Fruit fly (Drosophila melanogaster) whole organism, embryonic: ENCODE results near the gene CG10300.

Experiments
- ATbp ChIP-seq: fragments of 200-800 bp; sonication (Bioruptor generic); optimal IDR thresholded peaks from 2 replicates; lab custom pipeline; 2017; ENCODE audit warnings: missing biosample characterization, mild to moderate bottlenecking, missing genetic modification characterization, missing genetic modification reagents
- Atf6 ChIP-seq: fragments of 200-800 bp; sonication (Bioruptor generic); IDR thresholded peaks from 2 replicates; pipeline ENCODE4 v1.3.6; 2022; ENCODE audit warnings: missing biosample characterization, missing genetic modification characterization
- Awh ChIP-seq: fragments of 200-800 bp; sonication (Bioruptor generic); IDR thresholded peaks from 2 replicates; pipeline ENCODE4, ENCODE4 v1.3.6; 2022; ENCODE audit warnings: missing biosample characterization, missing genetic modification characterization
- CG12071 ChIP-seq: fragments of 200-800 bp; sonication (Bioruptor generic); optimal IDR thresholded peaks from 3 replicates; lab custom pipeline; 2018; ENCODE audit warnings: missing biosample characterization, mild to moderate bottlenecking, missing genetic modification characterization
- CG12769 ChIP-seq: fragments of 200-800 bp; sonication (Bioruptor generic); optimal IDR thresholded peaks from 2 replicates; lab custom pipeline; 2019; ENCODE audit warnings: missing biosample characterization, mild to moderate bottlenecking, missing genetic modification characterization, moderate library complexity
- CG13296 ChIP-seq: fragments of 200-800 bp; sonication (Bioruptor generic); optimal IDR thresholded peaks from 3 replicates; lab custom pipeline; 2018; ENCODE audit warnings: missing biosample characterization, mild to moderate bottlenecking, missing genetic modification characterization
- CG16815 ChIP-seq: fragments of 200-800 bp; sonication (Bioruptor generic); optimal IDR thresholded peaks from 3 replicates; lab custom pipeline; 2017; ENCODE audit warnings: missing biosample characterization, mild to moderate bottlenecking, missing genetic modification characterization
- CG17385 ChIP-seq: fragments of 200-800 bp; sonication (Bioruptor generic); optimal IDR thresholded peaks from 3 replicates; lab custom pipeline; 2018; ENCODE audit warnings: missing biosample characterization, mild to moderate bottlenecking, missing genetic modification characterization
- CG3281 ChIP-seq: fragments of 200-800 bp; sonication (Bioruptor generic); optimal IDR thresholded peaks from 3 replicates; lab custom pipeline; 2017; ENCODE audit warnings: missing biosample characterization, mild to moderate bottlenecking, missing genetic modification characterization
- CG4617 ChIP-seq: fragments of 200-800 bp; sonication (Bioruptor generic); optimal IDR thresholded peaks from 3 replicates; lab custom pipeline; 2016; ENCODE audit warnings: missing biosample characterization, missing genetic modification characterization, borderline replicate concordance
- CG6854 ChIP-seq: fragments of 200-800 bp; sonication (Bioruptor generic); optimal IDR thresholded peaks from 3 replicates; lab custom pipeline; 2017; ENCODE audit warnings: missing biosample characterization, mild to moderate bottlenecking, missing genetic modification characterization
- D19B ChIP-seq: fragments of 200-800 bp; sonication (Bioruptor generic); optimal IDR thresholded peaks from 2 replicates; lab custom pipeline; 2017; ENCODE audit warnings: missing biosample characterization, mild to moderate bottlenecking, missing genetic modification characterization
- Eip74EF ChIP-seq, 2 experiments: fragments of 200-800 bp in 1 of 2; fragments of >200 bp in 1 of 2; sonication (Bioruptor generic) in 1 of 2; optimal IDR thresholded peaks; 2 replicates each; lab custom pipeline; 2017 to 2019; ENCODE audit warnings: missing biosample characterization in 2 of 2, missing genetic modification characterization in 2 of 2, mild to moderate bottlenecking in 1 of 2, moderate library complexity in 1 of 2
- H15 ChIP-seq: fragments of 200-800 bp; sonication (Bioruptor generic); IDR thresholded peaks from 3 replicates; pipeline ENCODE4 v1.3.6; 2022; ENCODE audit warnings: missing biosample characterization, missing genetic modification characterization
- Hsf ChIP-seq: fragments of 200-800 bp; sonication (Bioruptor generic); optimal IDR thresholded peaks from 3 replicates; lab custom pipeline; 2016; ENCODE audit warnings: missing biosample characterization, missing genetic modification characterization
- MBD-R2 ChIP-seq: fragments of 200-800 bp; sonication (Bioruptor generic); IDR thresholded peaks from 2 replicates; pipeline ENCODE4 v1.3.6; 2022; ENCODE audit warnings: missing biosample characterization, missing genetic modification characterization
- Med ChIP-seq: fragments of 200-800 bp; sonication (Bioruptor generic); peaks from one replicate; lab custom pipeline; 2016; ENCODE audit warnings: missing biosample characterization, missing genetic modification characterization, mild to moderate bottlenecking, inconsistent platforms, moderate library complexity
- Ravus ChIP-seq: fragments of 200-800 bp; sonication (Bioruptor generic); IDR thresholded peaks from 2 replicates; pipeline ENCODE4 v1.3.6; 2022; ENCODE audit warnings: missing biosample characterization, missing genetic modification characterization
- Scr ChIP-seq: fragments of 200-800 bp; sonication (Bioruptor generic); IDR thresholded peaks from 2 replicates; pipeline ENCODE4 v1.3.6; 2022; ENCODE audit warnings: missing biosample characterization, missing genetic modification characterization; ENCODE audit not compliant: partially characterized antibody
- Ssrp ChIP-seq: fragments of 200-800 bp; sonication (Bioruptor generic); optimal IDR thresholded peaks from 2 replicates; lab custom pipeline; 2018; ENCODE audit warnings: missing biosample characterization, mild to moderate bottlenecking, missing genetic modification characterization, moderate library complexity
- Taf1 ChIP-seq: fragments of 200-800 bp; sonication (Bioruptor generic); IDR thresholded peaks from 2 replicates; pipeline ENCODE4 v1.3.6; 2022; ENCODE audit warnings: missing biosample characterization, missing genetic modification characterization
- Xrp1 ChIP-seq: fragments of 200-800 bp; sonication (Bioruptor generic); IDR thresholded peaks from 2 replicates; pipeline ENCODE4 v1.3.6; 2022; ENCODE audit warnings: missing biosample characterization, missing genetic modification characterization
- abd-A ChIP-seq: fragments of 200-800 bp; sonication (Bioruptor generic); optimal IDR thresholded peaks from 3 replicates; lab custom pipeline; 2019; ENCODE audit warnings: missing biosample characterization, mild to moderate bottlenecking, missing genetic modification characterization, moderate library complexity
- ac ChIP-seq: fragments of 200-800 bp; sonication (Bioruptor generic); optimal IDR thresholded peaks from 3 replicates; lab custom pipeline; 2017; ENCODE audit warnings: missing biosample characterization, mild to moderate bottlenecking, missing genetic modification characterization
- chm ChIP-seq: fragments of 200-800 bp; sonication (Bioruptor generic); IDR thresholded peaks from 2 replicates; pipeline ENCODE4 v1.3.6; 2022; ENCODE audit warnings: missing biosample characterization, missing genetic modification characterization
- ci ChIP-seq: fragments of 200-800 bp; sonication (Bioruptor generic); IDR thresholded peaks from 3 replicates; pipeline ENCODE4 v1.3.6; 2022; ENCODE audit warnings: missing biosample characterization, missing genetic modification characterization
- crp ChIP-seq, 2 experiments: fragments of 200-800 bp; sonication (Bioruptor generic); optimal IDR thresholded peaks; 2 replicates in 1 of 2; 3 replicates in 1 of 2; lab custom pipeline; 2017; ENCODE audit warnings: missing biosample characterization in 2 of 2, missing genetic modification characterization in 2 of 2, mild to moderate bottlenecking in 1 of 2, moderate library complexity in 1 of 2
- disco-r ChIP-seq: fragments of 200-800 bp; sonication (Bioruptor generic); optimal IDR thresholded peaks from 2 replicates; lab custom pipeline; 2016; ENCODE audit warnings: missing biosample characterization, missing genetic modification characterization
- dm ChIP-seq: fragments of 200-800 bp; sonication (Bioruptor generic); optimal IDR thresholded peaks from 3 replicates; lab custom pipeline; 2016; ENCODE audit warnings: missing biosample characterization, missing genetic modification characterization
- eve ChIP-seq, 2 experiments: fragments of >200 bp; optimal IDR thresholded peaks; 2 replicates each; lab custom pipeline; 2017; ENCODE audit warnings: missing biosample characterization in 2 of 2, missing genetic modification characterization in 2 of 2
- fru ChIP-seq: fragments of >200 bp; optimal IDR thresholded peaks from 2 replicates; lab custom pipeline; 2017
- lmd ChIP-seq: fragments of 200-800 bp; sonication (Bioruptor generic); IDR thresholded peaks from 2 replicates; pipeline ENCODE4 v1.3.6; 2022; ENCODE audit warnings: missing biosample characterization, missing genetic modification characterization
- mam ChIP-seq: fragments of 200-800 bp; sonication (Bioruptor generic); optimal IDR thresholded peaks from 3 replicates; lab custom pipeline; 2016; ENCODE audit warnings: missing biosample characterization, missing genetic modification characterization
- mirr ChIP-seq: fragments of 200-800 bp; sonication (Bioruptor generic); optimal IDR thresholded peaks from 3 replicates; lab custom pipeline; 2018; ENCODE audit warnings: missing biosample characterization, mild to moderate bottlenecking, missing genetic modification characterization
- oc ChIP-seq: fragments of 200-800 bp; sonication (Bioruptor generic); optimal IDR thresholded peaks from 2 replicates; lab custom pipeline; 2018; ENCODE audit warnings: missing biosample characterization, mild to moderate bottlenecking, missing genetic modification characterization, moderate library complexity
- pb ChIP-seq: fragments of 200-800 bp; sonication (Bioruptor generic); optimal IDR thresholded peaks from 3 replicates; lab custom pipeline; 2016; ENCODE audit warnings: missing biosample characterization, missing genetic modification characterization
- so ChIP-seq: fragments of 200-800 bp; sonication (Bioruptor generic); IDR thresholded peaks from 3 replicates; pipeline ENCODE4 v1.3.6; 2022; ENCODE audit warnings: missing biosample characterization, missing genetic modification characterization
- sug ChIP-seq: fragments of 200-800 bp; optimal IDR thresholded peaks from 2 replicates; lab custom pipeline; 2019; ENCODE audit warnings: missing biosample characterization, mild to moderate bottlenecking, missing genetic modification characterization, moderate library complexity
- ttk ChIP-seq: fragments of 200-800 bp; sonication (Bioruptor generic); IDR thresholded peaks from 2 replicates; pipeline ENCODE4 v2.1.2; 2022; ENCODE audit warnings: missing biosample characterization, missing genetic modification characterization
- tup ChIP-seq: fragments of 200-800 bp; sonication (Bioruptor generic); optimal IDR thresholded peaks from 2 replicates; lab custom pipeline; 2016; ENCODE audit warnings: missing biosample characterization, mild to moderate bottlenecking, missing genetic modification characterization, moderate library complexity
- vvl ChIP-seq: fragments of 200-800 bp; sonication (Bioruptor generic); IDR thresholded peaks from 2 replicates; pipeline ENCODE4 v1.3.6; 2022; ENCODE audit warnings: missing biosample characterization, missing genetic modification characterization
- zen ChIP-seq: fragments of 200-800 bp; sonication (Bioruptor generic); optimal IDR thresholded peaks from 3 replicates; lab custom pipeline; 2018; ENCODE audit warnings: missing biosample characterization, mild to moderate bottlenecking, missing genetic modification characterization, moderate library complexity

CG10300 gene

dm6 chr3R:23736365-23736764 lies 25.0 kb downstream of the CG10300 start:
- 0 out of 3 replicates have a peak, but pooled peaks have one; percentile 21 for TF ChIP-seq so (GFP tag; lab: Robert Waterston, UW)
- no peak for TF ChIP-seq ac (GFP tag; lab: Kevin White, UChicago)
- TF ChIP-seq CG4617: no peak
- TF ChIP-seq Med (GFP tag; lab: Kevin White, UChicago): peak; percentile 65
- TF ChIP-seq CG3281 (GFP tag; lab: Kevin White, UChicago): no peak
- no peak for TF ChIP-seq chm (GFP tag; lab: Robert Waterston, UW)
- TF ChIP-seq Scr (GFP tag; lab: Robert Waterston, UW): no peak
- no peak for TF ChIP-seq lmd (GFP tag; lab: Robert Waterston, UW)
- no peak for TF ChIP-seq zen (tag; lab: Kevin White, UChicago)
- TF ChIP-seq disco-r (GFP tag; lab: Kevin White, UChicago): no peak
- no peak for TF ChIP-seq eve (GFP tag; optimal IDR thresholded peaks at IDR 0.05; lab: Kevin White, UChicago)
- no peak for TF ChIP-seq CG17385 (GFP tag; lab: Kevin White, UChicago)
- peak; percentile 17 for TF ChIP-seq oc (tag; lab: Kevin White, UChicago)
- TF ChIP-seq crp (GFP tag; optimal IDR thresholded peaks at IDR 0.05; lab: Kevin White, UChicago): no peak
- no peak for TF ChIP-seq mam (GFP tag; lab: Kevin White, UChicago)
- no peak for TF ChIP-seq D19B
- TF ChIP-seq CG12769 (tag; lab: Kevin White, UChicago): peak; percentile 59
- TF ChIP-seq ci: peak; percentile 54; the same call in 1 of the 3 replicates
- TF ChIP-seq ATbp (GFP tag; lab: Kevin White, UChicago): peak; percentile 42
- TF ChIP-seq sug: no peak
- peak; percentile 14 for TF ChIP-seq CG12071 (GFP tag; lab: Kevin White, UChicago)
- peak in 1 of 2 experiments; percentile 16 for TF ChIP-seq Eip74EF (GFP tag; optimal IDR thresholded peaks at IDR 0.05; lab: Kevin White, UChicago)
- no peak for TF ChIP-seq Taf1
- TF ChIP-seq MBD-R2 (GFP tag; lab: Robert Waterston, UW): no peak
- no peak for TF ChIP-seq Ravus (GFP tag; lab: Robert Waterston, UW)
- peak; percentile 58; the same call in 1 of the 2 replicates for TF ChIP-seq Awh
- TF ChIP-seq Xrp1 (GFP tag; lab: Robert Waterston, UW): 0 out of 2 replicates have a peak, but pooled peaks have one; percentile 16
- no peak for TF ChIP-seq CG6854 (GFP tag; lab: Kevin White, UChicago)
- no peak for TF ChIP-seq mirr (GFP tag; lab: Kevin White, UChicago)
- no peak for TF ChIP-seq Ssrp
- peak; percentile 42; the same call in 1 of the 3 replicates for TF ChIP-seq H15 (GFP tag; lab: Robert Waterston, UW)
- no peak for TF ChIP-seq Hsf (GFP tag; lab: Kevin White, UChicago)
- TF ChIP-seq Atf6 (GFP tag; lab: Robert Waterston, UW): no peak
- peak; percentile 7 for TF ChIP-seq pb
- TF ChIP-seq vvl (GFP tag; lab: Robert Waterston, UW): peak; percentile 62; the same call in 1 of the 2 replicates
- TF ChIP-seq dm: no peak
- no peak for TF ChIP-seq fru
- TF ChIP-seq CG16815 (GFP tag; lab: Kevin White, UChicago): no peak
- peak; percentile 62 for TF ChIP-seq abd-A (tag; lab: Kevin White, UChicago)
- no peak for TF ChIP-seq ttk (GFP tag; lab: Robert Waterston, UW)
- no peak for TF ChIP-seq CG13296
- no peak for TF ChIP-seq tup (GFP tag; lab: Kevin White, UChicago)
